Worm (Caenorhabditis elegans): ENCODE measurements around the gene C09H10.5.

Gene C09H10.5

ce11 chrII:11097154-11097887, 6.2 kb downstream of the C09H10.5 start, which contains the start of the genes rpl-36.A and nuo-1 (continued):
- TF ChIP-seq Y53F4B.3 (GFP tag; IDR thresholded peaks at IDR 0.05) (no peak), ztf-6 (GFP tag; IDR thresholded peaks at IDR 0.05) (no peak), ceh-27 (GFP tag; optimal IDR thresholded peaks at IDR 0.05) (peak; percentile 45), ceh-100 (GFP tag; IDR thresholded peaks at IDR 0.05) (no peak), B0261.1 (tag; optimal IDR thresholded peaks at IDR 0.05) (no peak), F22D6.2 (tag; optimal IDR thresholded peaks at IDR 0.05) (no peak), F10E7.11 (tag; optimal IDR thresholded peaks at IDR 0.05) (no peak), bed-1 (GFP tag; IDR thresholded peaks at IDR 0.05) (no peak), hrde-1 (tag; optimal IDR thresholded peaks at IDR 0.05; ENCODE audit: borderline replicate concordance) (no peak), egl-44 (GFP tag; IDR thresholded peaks at IDR 0.05) (no peak), aptf-2 (GFP tag; conservative IDR thresholded peaks at IDR 0.05) (no peak), ceh-40 (GFP tag; IDR thresholded peaks at IDR 0.05) (no peak), let-526 (GFP tag; IDR thresholded peaks at IDR 0.05) (no peak), Y53G8AR.9 (GFP tag; conservative IDR thresholded peaks at IDR 0.05) (no peak), madf-10 (tag; optimal IDR thresholded peaks at IDR 0.05) (no peak), unc-62 (GFP tag; optimal IDR thresholded peaks at IDR 0.05) (peak; percentile 9), mcd-1 (GFP tag; IDR thresholded peaks at IDR 0.05) (peak; percentile 70), ceh-91 (GFP tag; IDR thresholded peaks at IDR 0.05) (peak; percentile 65), madf-8 (GFP tag; conservative IDR thresholded peaks at IDR 0.05) (peak; percentile 55), snpc-3.4 (tag; optimal IDR thresholded peaks at IDR 0.05) (peak; percentile 60), attf-6 (GFP tag; IDR thresholded peaks at IDR 0.05) (no peak), ceh-79 (tag; optimal IDR thresholded peaks at IDR 0.05) (no peak), lin-40 (tag; optimal IDR thresholded peaks at IDR 0.05) (peak; percentile 27), lin-35 (GFP tag; optimal IDR thresholded peaks at IDR 0.05) (peak in 1 of 3 experiments; percentile 67), mel-28 (tag; optimal IDR thresholded peaks at IDR 0.05; ENCODE audit: borderline replicate concordance) (no peak), ztf-26 (tag; optimal IDR thresholded peaks at IDR 0.05) (no peak), hlh-26 (GFP tag; conservative IDR thresholded peaks at IDR 0.05) (no peak), ztf-25 (GFP tag; IDR thresholded peaks at IDR 0.05) (no peak), ztf-22 (GFP tag; optimal IDR thresholded peaks at IDR 0.05) (no peak), B0035.1 (tag; optimal IDR thresholded peaks at IDR 0.05) (no peak), C17E4.6 (GFP tag; IDR thresholded peaks at IDR 0.05) (no peak), ztf-18 (tag; optimal IDR thresholded peaks at IDR 0.05) (peak; percentile 32), lin-26 (GFP tag; IDR thresholded peaks at IDR 0.05) (no peak), F49E8.2 (tag; optimal IDR thresholded peaks at IDR 0.05; ENCODE audit: insufficient read depth) (peak; percentile 47), hlh-12 (tag; optimal IDR thresholded peaks at IDR 0.05) (no peak), tbp1 (GFP tag; optimal IDR thresholded peaks at IDR 0.05) (peak; percentile 47), somi-1 (GFP tag; optimal IDR thresholded peaks at IDR 0.05) (no peak), tlf-1 (GFP tag; optimal IDR thresholded peaks at IDR 0.05) (no peak), nfya-1 (tag; optimal IDR thresholded peaks at IDR 0.05; ENCODE audit: borderline replicate concordance, insufficient read depth) (no peak), fkh-3 (tag; optimal IDR thresholded peaks at IDR 0.05) (no peak), ztf-3 (GFP tag; optimal IDR thresholded peaks at IDR 0.05) (no peak), die-1 (tag; optimal IDR thresholded peaks at IDR 0.05) (no peak), T26A5.8 (tag; optimal IDR thresholded peaks at IDR 0.05) (no peak), K11D2.4 (GFP tag; IDR thresholded peaks at IDR 0.05) (0 out of 2 replicates have a peak, but pooled peaks have one; percentile 9), him-1 (tag; optimal IDR thresholded peaks at IDR 0.05) (peak; percentile 30), dpff-1 (tag; optimal IDR thresholded peaks at IDR 0.05) (no peak), pbrm-1 (GFP tag; IDR thresholded peaks at IDR 0.05) (peak; percentile 14; the same call in 1 of the 2 replicates)
